Worm (Caenorhabditis elegans): Measurements from ENCODE around the gene Y38H6C.13.

ce11 chrV:20493271-20494231, 34.0 kb upstream of the Y38H6C.13 start, which contains the start of gene B0250.5:
- TF ChIP-seq hlh-12 (tag; optimal IDR thresholded peaks at IDR 0.05) (no peak), ama-1 (optimal IDR thresholded peaks at IDR 0.05) (no peak), ama-1 (GFP tag; optimal IDR thresholded peaks at IDR 0.05) (no peak)

Measured in whole organism, young adult.